Worm (Caenorhabditis elegans) whole organism, L1 larva: ENCODE results near the gene F54D5.17.

Source experiments
- C16A3.4 ChIP-seq: fragments of 150-350 bp; optimal IDR thresholded peaks from 2 replicates; lab custom pipeline; 2014; ENCODE audit warnings: missing biosample characterization, missing genetic modification characterization
- blmp-1 ChIP-seq: fragments of 150-350 bp; optimal IDR thresholded peaks from 2 replicates; lab custom pipeline; 2014; ENCODE audit warnings: missing biosample characterization, missing genetic modification characterization
- ceh-63 ChIP-seq: fragments of 200-800 bp; sonication (Bioruptor generic); optimal IDR thresholded peaks from 2 replicates; lab custom pipeline; 2018; ENCODE audit warnings: mild to moderate bottlenecking, missing genetic modification characterization, missing compliant biosample characterization
- ceh-82 ChIP-seq, 3 experiments: fragments of 150-350 bp in 1 of 3; sonication (generic microtip) in 2 of 3; optimal IDR thresholded peaks; 2 replicates each; lab custom pipeline; 2014 to 2017; ENCODE audit warnings: missing biosample characterization in 3 of 3, missing genetic modification characterization in 3 of 3
- ceh-88 ChIP-seq: fragments of 200-800 bp; sonication (Bioruptor generic); IDR thresholded peaks from 2 replicates; pipeline ENCODE4 v1.3.6; 2022; ENCODE audit warnings: missing genetic modification characterization, missing compliant biosample characterization
- ceh-90 ChIP-seq: sonication (generic microtip); optimal IDR thresholded peaks from 2 replicates; lab custom pipeline; 2016; ENCODE audit warnings: missing genetic modification characterization, missing compliant biosample characterization
- dpl-1 ChIP-seq, 3 experiments: fragments of 150-350 bp in 2 of 3; sonication (generic microtip) in 1 of 3; optimal IDR thresholded peaks; 2 replicates each; lab custom pipeline; 2014 to 2017; ENCODE audit warnings: missing biosample characterization in 3 of 3, missing genetic modification characterization in 3 of 3, missing genetic modification reagents in 3 of 3
- efl-1 ChIP-seq, 4 experiments: fragments of 150-350 bp; optimal IDR thresholded peaks in 3 of 4; peaks in 1 of 4; 1 replicate in 1 of 4; 2 replicates in 3 of 4; lab custom pipeline; 2014; ENCODE audit warnings: missing biosample characterization in 2 of 4, missing genetic modification characterization in 2 of 4, missing genetic modification reagents in 2 of 4
- egl-13 ChIP-seq: sonication (generic microtip); optimal IDR thresholded peaks from 2 replicates; lab custom pipeline; 2016; ENCODE audit warnings: missing genotype, missing genetic modification reagents, missing genetic modification characterization, missing compliant biosample characterization
- ets-5 ChIP-seq: fragments of 200-800 bp; sonication (Bioruptor generic); IDR thresholded peaks from 2 replicates; pipeline ENCODE4 v1.3.6; 2022; ENCODE audit warnings: missing genetic modification characterization, missing compliant biosample characterization
- fkh-10 ChIP-seq: sonication (generic microtip); optimal IDR thresholded peaks from 2 replicates; lab custom pipeline; 2017; ENCODE audit warnings: missing biosample characterization, missing genetic modification reagents, missing genetic modification characterization
- fkh-4 ChIP-seq: sonication (generic microtip); optimal IDR thresholded peaks from 2 replicates; lab custom pipeline; 2016; ENCODE audit warnings: missing compliant biosample characterization, missing genetic modification characterization, borderline replicate concordance
- fkh-8 ChIP-seq: sonication (generic microtip); optimal IDR thresholded peaks from 2 replicates; lab custom pipeline; 2016; ENCODE audit warnings: mild to moderate bottlenecking, missing genetic modification characterization, missing compliant biosample characterization
- grh-1 ChIP-seq: fragments of 200-800 bp; sonication (Bioruptor generic); IDR thresholded peaks from 2 replicates; pipeline ENCODE4 v1.3.6; 2022; ENCODE audit warnings: missing genetic modification reagents, missing genetic modification characterization, missing compliant biosample characterization
- isw-1 ChIP-seq: fragments of 200-800 bp; sonication (Bioruptor generic); IDR thresholded peaks from 2 replicates; pipeline ENCODE4 v1.3.6; 2022; ENCODE audit warnings: missing genetic modification characterization, missing compliant biosample characterization
- lin-13 ChIP-seq: fragments of 150-350 bp; optimal IDR thresholded peaks from 2 replicates; lab custom pipeline; 2014; ENCODE audit warnings: missing biosample characterization, missing genetic modification reagents, missing genetic modification characterization
- lin-15B ChIP-seq: fragments of 150-350 bp; sonication (generic microtip); optimal IDR thresholded peaks from 3 replicates; lab custom pipeline; 2014; ENCODE audit warnings: missing biosample characterization, missing genetic modification characterization
- lin-35 ChIP-seq, 2 experiments: fragments of 150-350 bp; optimal IDR thresholded peaks; 2 replicates each; lab custom pipeline; 2014; ENCODE audit warnings: missing biosample characterization in 2 of 2, missing genetic modification characterization in 2 of 2, missing genetic modification reagents in 2 of 2
- lin-39 ChIP-seq: fragments of 150-350 bp; optimal IDR thresholded peaks from 2 replicates; lab custom pipeline; 2014; ENCODE audit warnings: missing biosample characterization, missing genetic modification reagents, missing genetic modification characterization
- lir-3 ChIP-seq: sonication (generic microtip); optimal IDR thresholded peaks from 2 replicates; lab custom pipeline; 2016; ENCODE audit warnings: mild to moderate bottlenecking, missing genetic modification characterization, moderate library complexity, missing compliant biosample characterization; ENCODE audit not compliant: poor library complexity
- lsy-2 ChIP-seq, 2 experiments: fragments of 150-350 bp; optimal IDR thresholded peaks; 2 replicates each; lab custom pipeline; 2014; ENCODE audit warnings: missing biosample characterization in 2 of 2, missing genetic modification characterization in 2 of 2
- mab-9 ChIP-seq: fragments of 200-800 bp; sonication (Bioruptor generic); IDR thresholded peaks from 2 replicates; pipeline ENCODE4 v1.3.6; 2022; ENCODE audit warnings: missing genetic modification reagents, missing genetic modification characterization, missing compliant biosample characterization
- mdl-1 ChIP-seq, 2 experiments: fragments of 150-350 bp; optimal IDR thresholded peaks; 2 replicates each; lab custom pipeline; 2014 to 2017; ENCODE audit warnings: missing biosample characterization in 2 of 2, missing genetic modification characterization in 2 of 2, inconsistent platforms in 1 of 2
- mep-1 ChIP-seq: fragments of 150-350 bp; optimal IDR thresholded peaks from 2 replicates; lab custom pipeline; 2014; ENCODE audit warnings: missing biosample characterization, missing genetic modification characterization
- nhr-11 ChIP-seq: fragments of 150-350 bp; optimal IDR thresholded peaks from 2 replicates; lab custom pipeline; 2014; ENCODE audit warnings: missing biosample characterization, missing genetic modification characterization
- nhr-19 ChIP-seq: fragments of 200-800 bp; sonication (Bioruptor generic); conservative IDR thresholded peaks from 2 replicates; pipeline ENCODE4 v1.3.6; 2022; ENCODE audit warnings: missing genetic modification characterization, missing compliant biosample characterization
- nhr-28 ChIP-seq: fragments of 150-350 bp; optimal IDR thresholded peaks from 2 replicates; lab custom pipeline; 2014; ENCODE audit warnings: missing biosample characterization, missing genetic modification characterization
- nhr-76 ChIP-seq: sonication (generic microtip); optimal IDR thresholded peaks from 2 replicates; lab custom pipeline; 2017; ENCODE audit warnings: missing biosample characterization, missing genetic modification characterization
- nhr-84 ChIP-seq: sonication (generic microtip); optimal IDR thresholded peaks from 2 replicates; lab custom pipeline; 2017; ENCODE audit warnings: missing biosample characterization, missing genetic modification characterization
- nhr-90 ChIP-seq: sonication (generic microtip); optimal IDR thresholded peaks from 2 replicates; lab custom pipeline; 2016; ENCODE audit warnings: mild to moderate bottlenecking, missing genetic modification characterization, missing compliant biosample characterization; ENCODE audit not compliant: poor library complexity
- pag-3 ChIP-seq: sonication (generic microtip); optimal IDR thresholded peaks from 2 replicates; lab custom pipeline; 2017; ENCODE audit warnings: missing genetic modification characterization, mild to moderate bottlenecking, missing compliant biosample characterization, antibody characterized with exemption, borderline replicate concordance; ENCODE audit not compliant: insufficient read depth
- rnt-1 ChIP-seq: sonication (generic microtip); optimal IDR thresholded peaks from 2 replicates; lab custom pipeline; 2016; ENCODE audit warnings: mild to moderate bottlenecking, missing genetic modification characterization, moderate library complexity, missing compliant biosample characterization
- skn-1 ChIP-seq: fragments of 150-350 bp; optimal IDR thresholded peaks from 2 replicates; lab custom pipeline; 2014; ENCODE audit warnings: missing biosample characterization, missing genetic modification characterization
- snu-23 ChIP-seq: sonication (generic microtip); optimal IDR thresholded peaks from 2 replicates; lab custom pipeline; 2016; ENCODE audit warnings: missing genetic modification characterization, missing compliant biosample characterization
- unc-86 ChIP-seq: sonication (generic microtip); optimal IDR thresholded peaks from 2 replicates; lab custom pipeline; 2016; ENCODE audit warnings: missing genetic modification characterization, missing compliant biosample characterization
- unc-98 ChIP-seq: fragments of 200-800 bp; sonication (Bioruptor generic); IDR thresholded peaks from 2 replicates; pipeline ENCODE4 v1.3.6; 2022; ENCODE audit warnings: missing genetic modification characterization, missing compliant biosample characterization
- vab-15 ChIP-seq: sonication (generic microtip); optimal IDR thresholded peaks from 2 replicates; lab custom pipeline; 2017; ENCODE audit warnings: missing genotype, mild to moderate bottlenecking, missing genetic modification characterization, missing compliant biosample characterization
- xbp-1 ChIP-seq: sonication (generic microtip); optimal IDR thresholded peaks from 2 replicates; lab custom pipeline; 2016; ENCODE audit warnings: missing genetic modification characterization, missing compliant biosample characterization
- zip-4 ChIP-seq: fragments of 200-800 bp; sonication (Bioruptor generic); optimal IDR thresholded peaks from 2 replicates; lab custom pipeline; 2018; ENCODE audit warnings: mild to moderate bottlenecking, missing genetic modification characterization, moderate library complexity, missing compliant biosample characterization
- ztf-4 ChIP-seq: fragments of 150-350 bp; optimal IDR thresholded peaks from 2 replicates; lab custom pipeline; 2014; ENCODE audit warnings: missing biosample characterization, missing genetic modification characterization

F54D5.17 gene

DNA sequence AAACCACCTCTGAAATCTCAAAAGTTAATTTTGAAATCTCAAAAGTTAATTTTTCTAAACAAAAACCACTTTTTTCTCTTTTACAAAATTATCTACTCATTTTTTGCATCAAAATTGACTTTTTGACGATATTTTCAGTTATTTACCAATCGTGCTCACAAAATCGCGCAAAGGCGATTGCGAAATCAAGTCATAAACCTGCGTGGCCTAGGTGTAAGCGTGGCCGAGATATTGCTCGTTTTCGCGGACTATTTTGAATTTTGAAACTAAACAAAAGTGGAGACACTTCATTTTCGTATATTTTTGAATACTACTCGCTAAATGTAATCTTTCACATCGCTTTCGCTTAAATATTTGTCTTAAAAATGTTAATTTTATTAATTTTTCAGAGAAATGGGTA, 21.9 kb downstream of the F54D5.17 start, which contains the start of gene smc-6:
TSS of gene smc-6 (plus strand) at position 390 of the 400 bp plus-strand sequence.
- TF ChIP-seq pag-3 (tag; lab: Kevin White, UChicago), result no peak
- TF ChIP-seq nhr-84 (tag; lab: Kevin White, UChicago), result no peak
- TF ChIP-seq unc-98 (GFP tag; lab: Robert Waterston, UW), result no peak
- TF ChIP-seq lir-3 (tag; lab: Kevin White, UChicago), result peak; percentile 33
- TF ChIP-seq ets-5 (GFP tag; lab: Robert Waterston, UW), result no peak
- peak; percentile 64 to 80 for TF ChIP-seq lin-35 (GFP tag; optimal IDR thresholded peaks at IDR 0.05; lab: Kevin White, UChicago)
- TF ChIP-seq mep-1 (tag; lab: Kevin White, UChicago), result peak; percentile 43
- peak; percentile 57 to 82 (median 74) for TF ChIP-seq dpl-1 (GFP tag; optimal IDR thresholded peaks at IDR 0.05; lab: Kevin White, UChicago)
- no peak for TF ChIP-seq ztf-4 (tag; lab: Kevin White, UChicago)
- TF ChIP-seq nhr-11 (tag; lab: Kevin White, UChicago), result no peak
- no peak for TF ChIP-seq unc-86
- TF ChIP-seq lin-15B, result peak; percentile 47
- peak; percentile 23; the same call in 1 of the 2 replicates for TF ChIP-seq isw-1 (GFP tag; lab: Robert Waterston, UW)
- no peak for TF ChIP-seq ceh-88
- no peak for TF ChIP-seq fkh-10
- TF ChIP-seq zip-4, result peak; percentile 90
- peak; percentile 42 for TF ChIP-seq rnt-1
- TF ChIP-seq skn-1, result peak; percentile 70
- peak in 1 of 2 experiments; percentile 19 for TF ChIP-seq mdl-1 (tag; optimal IDR thresholded peaks at IDR 0.05; lab: Kevin White, UChicago)
- TF ChIP-seq xbp-1 (tag; lab: Kevin White, UChicago), result no peak
- TF ChIP-seq fkh-4 (tag; lab: Kevin White, UChicago), result no peak
- TF ChIP-seq efl-1 (optimal IDR thresholded peaks at IDR 0.05; lab: Kevin White, UChicago), result peak; percentile 67 to 70
- TF ChIP-seq efl-1 (GFP tag; optimal IDR thresholded peaks at IDR 0.05 in 1 of 2; lab: Kevin White, UChicago), result peak; percentile 81 to 97
- no peak for TF ChIP-seq ceh-63 (GFP tag; lab: Kevin White, UChicago)
- peak; percentile 5 for TF ChIP-seq fkh-8
- no peak for TF ChIP-seq mab-9 (GFP tag; lab: Robert Waterston, UW)
- no peak for TF ChIP-seq snu-23 (GFP tag; lab: Kevin White, UChicago)
- TF ChIP-seq ceh-90 (tag; lab: Kevin White, UChicago), result peak; percentile 49
- TF ChIP-seq nhr-19 (GFP tag; lab: Robert Waterston, UW), result no peak
- TF ChIP-seq blmp-1 (tag; lab: Kevin White, UChicago), result peak; percentile 33
- TF ChIP-seq C16A3.4 (tag; lab: Kevin White, UChicago), result peak; percentile 4
- peak in 1 of 2 experiments; percentile 70 for TF ChIP-seq lsy-2 (tag; optimal IDR thresholded peaks at IDR 0.05; lab: Kevin White, UChicago)
- TF ChIP-seq ceh-82 (tag; optimal IDR thresholded peaks at IDR 0.05; lab: Kevin White, UChicago), result peak in 1 of 3 experiments; percentile 58

DNA sequence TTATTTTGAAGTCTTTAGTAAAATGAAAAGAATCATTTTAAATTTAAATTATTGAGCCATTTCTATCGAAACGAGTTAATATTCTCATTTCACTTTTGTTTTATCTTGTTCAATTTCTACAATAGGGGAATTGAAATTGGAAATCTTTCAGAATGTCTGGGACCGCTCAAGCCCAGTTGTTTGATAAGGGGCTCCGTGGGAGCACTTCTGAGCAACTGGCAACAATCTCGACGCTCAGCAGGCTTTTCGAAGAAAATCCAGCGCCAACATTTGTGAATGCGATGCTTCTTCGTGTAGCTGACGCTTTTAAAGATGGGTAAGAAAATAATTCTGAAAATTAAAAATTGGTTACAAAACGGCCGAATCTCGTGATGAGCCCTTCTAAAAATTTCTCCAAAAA, 26.3 kb downstream of the F54D5.17 start, which contains the start of gene ints-7:
TSS of gene ints-7 (plus strand) at position 152 of the 400 bp plus-strand sequence.
- TF ChIP-seq lin-13 (no peak), nhr-28 (tag; lab: Kevin White, UChicago) (no peak), lin-39 (tag; lab: Kevin White, UChicago) (no peak), nhr-90 (tag; lab: Kevin White, UChicago) (no peak), blmp-1 (tag; lab: Kevin White, UChicago) (no peak), C16A3.4 (tag; lab: Kevin White, UChicago) (no peak), vab-15 (tag; lab: Kevin White, UChicago) (no peak)

ce11 chrII:11588304-11588703, 31.9 kb downstream of the F54D5.17 start:
- TF ChIP-seq grh-1 (GFP tag; lab: Robert Waterston, UW), result no peak
- no peak for TF ChIP-seq nhr-76
- no peak for TF ChIP-seq efl-1 (optimal IDR thresholded peaks at IDR 0.05; lab: Kevin White, UChicago)
- TF ChIP-seq efl-1 (GFP tag; optimal IDR thresholded peaks at IDR 0.05 in 1 of 2; lab: Kevin White, UChicago), result peak in 1 of 2 experiments; percentile 51
- TF ChIP-seq egl-13 (tag; lab: Kevin White, UChicago), result no peak
